Fruit fly (Drosophila melanogaster) Kc167 (cell line): ENCODE data around the gene pum.

Experiments used
- Myc ChIP-seq: fragments of >200 bp; optimal IDR thresholded peaks from 2 replicates; lab custom pipeline; 2017; ENCODE audit warnings: missing external identifiers
- Sin3A ChIP-seq: fragments of >200 bp; optimal IDR thresholded peaks from 2 replicates; lab custom pipeline; 2018; ENCODE audit warnings: missing external identifiers
- h ChIP-seq: fragments of >200 bp; optimal IDR thresholded peaks from 3 replicates; lab custom pipeline; 2018; ENCODE audit warnings: missing external identifiers
- insv ChIP-seq: fragments of >200 bp; optimal IDR thresholded peaks from 3 replicates; lab custom pipeline; 2018; ENCODE audit warnings: missing external identifiers
- psq ChIP-seq: fragments of >200 bp; optimal IDR thresholded peaks from 2 replicates; lab custom pipeline; 2017; ENCODE audit warnings: missing external identifiers
- ttk ChIP-seq: sonication (Bioruptor generic); optimal IDR thresholded peaks from 2 replicates; lab custom pipeline; 2017; ENCODE audit warnings: missing external identifiers

The pum gene

DNA sequence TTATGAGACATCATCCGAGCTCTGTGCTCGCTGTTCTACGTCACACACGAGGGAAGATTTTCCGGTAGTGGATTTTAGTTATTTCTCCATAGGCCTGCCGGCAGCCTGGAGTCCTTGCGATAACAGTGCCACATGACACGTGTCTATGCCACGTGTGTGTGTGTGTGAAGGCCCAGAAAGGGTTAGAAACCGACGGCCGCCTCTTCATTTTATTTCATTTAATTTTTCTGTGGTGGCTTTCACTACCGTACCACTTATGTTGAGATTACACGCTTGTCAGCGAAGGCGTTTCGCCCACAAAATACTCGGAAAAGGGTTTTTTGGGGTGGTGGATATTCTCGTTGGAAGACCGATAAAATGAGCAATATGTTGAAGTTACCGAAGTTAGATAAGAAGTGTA, 92.4 kb downstream of the pum start:
- TF ChIP-seq insv (lab: Kevin White, UChicago) (no peak), psq (lab: Kevin White, UChicago) (no peak), Myc (lab: Kevin White, UChicago) (no peak), ttk (lab: Kevin White, UChicago) (no peak), h (no peak), Sin3A (lab: Kevin White, UChicago) (no peak)

DNA sequence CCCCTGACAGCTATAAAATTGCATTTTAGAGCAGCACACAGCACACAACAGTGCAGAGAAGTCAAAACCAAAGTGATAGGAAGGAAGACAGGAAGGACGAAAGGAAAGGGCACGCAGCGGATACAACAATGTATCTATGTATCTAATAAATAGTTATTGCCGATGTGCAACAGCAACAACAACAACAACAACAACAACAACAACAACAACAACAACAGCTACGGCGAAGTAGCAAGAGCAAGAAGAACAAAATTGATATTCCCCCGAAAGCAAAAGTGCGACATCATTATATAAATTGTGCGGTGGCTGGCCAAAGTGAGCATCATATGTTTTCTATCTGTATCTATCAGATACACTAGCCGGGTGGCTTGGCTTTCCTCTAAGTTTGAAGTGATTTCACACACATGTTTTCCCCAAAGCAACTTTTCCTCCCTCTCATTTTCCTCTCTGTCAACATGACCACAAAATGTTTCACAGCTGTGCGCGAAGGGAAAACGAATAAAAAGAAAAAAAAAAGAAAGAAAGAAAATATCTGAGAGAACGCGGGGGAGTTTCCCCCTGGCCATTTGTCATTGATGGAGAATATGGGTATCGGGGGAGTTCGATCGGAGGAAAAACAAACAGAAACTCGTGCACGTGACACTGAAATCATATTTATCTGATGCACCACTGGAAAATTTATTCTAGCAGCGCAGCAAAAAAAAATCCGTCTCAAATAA, 93.3 kb downstream of the pum start:
- TF ChIP-seq Myc (lab: Kevin White, UChicago) (no peak), h (no peak), insv (lab: Kevin White, UChicago) (no peak)

- TF ChIP-seq h (no peak), Sin3A (lab: Kevin White, UChicago) (no peak), psq (lab: Kevin White, UChicago) (no peak), ttk (lab: Kevin White, UChicago) (no peak), insv (lab: Kevin White, UChicago) (no peak), Myc (lab: Kevin White, UChicago) (no peak)
These were observed 96.6 kb downstream of the pum start for dm6 chr3R:9140914-9141313.

DNA sequence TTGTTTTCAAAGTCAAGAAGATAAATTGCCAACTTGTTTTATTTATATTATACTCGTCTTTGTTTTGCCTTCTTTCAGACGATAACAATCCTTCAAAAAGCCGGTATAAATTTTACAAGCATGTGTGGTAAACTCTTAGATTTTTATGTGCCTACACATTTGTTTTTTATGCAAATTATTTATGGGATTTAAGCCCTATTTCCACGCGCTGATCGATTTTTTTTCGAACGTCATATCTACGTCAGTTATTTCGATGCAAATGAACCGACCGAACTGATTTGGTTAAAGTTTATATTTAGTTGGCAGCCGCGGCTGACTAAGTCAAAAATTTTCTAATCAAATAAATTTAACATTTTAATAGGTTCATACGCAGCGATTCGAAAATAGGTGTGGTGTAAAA, 97.3 kb downstream of the pum start:
- TF ChIP-seq psq (lab: Kevin White, UChicago) (no peak), insv (lab: Kevin White, UChicago) (no peak), h (no peak), Myc (lab: Kevin White, UChicago) (no peak), ttk (lab: Kevin White, UChicago) (no peak), Sin3A (lab: Kevin White, UChicago) (no peak)

- no peak for TF ChIP-seq Sin3A (lab: Kevin White, UChicago)
- TF ChIP-seq Myc (lab: Kevin White, UChicago) = no peak
- no peak for TF ChIP-seq h
- no peak for TF ChIP-seq insv (lab: Kevin White, UChicago)
- no peak for TF ChIP-seq psq (lab: Kevin White, UChicago)
- TF ChIP-seq ttk (lab: Kevin White, UChicago) = no peak
These were observed 99.2 kb downstream of the pum start for dm6 chr3R:9138234-9138633.

DNA sequence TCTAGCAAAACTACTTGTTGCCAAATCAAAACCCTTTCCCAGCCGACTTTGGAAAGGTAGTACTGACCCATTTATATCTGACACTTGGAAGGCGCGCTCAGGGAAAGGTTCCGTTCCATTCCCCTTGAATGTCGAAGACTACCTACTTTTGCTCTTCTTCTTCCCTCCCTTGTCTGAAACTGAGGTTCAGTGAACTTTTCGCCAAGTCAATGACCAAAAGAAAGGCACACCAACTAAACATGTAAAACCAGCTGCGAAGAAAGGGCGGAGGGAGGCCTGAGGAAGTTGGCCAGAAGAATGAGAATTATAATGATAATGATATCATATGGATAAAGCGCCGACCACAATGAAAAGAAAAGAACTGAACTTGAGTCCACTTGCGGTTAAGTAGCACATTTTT, 102.3 kb downstream of the pum start:
- TF ChIP-seq insv (lab: Kevin White, UChicago) (no peak), Sin3A (lab: Kevin White, UChicago) (no peak), h (no peak), ttk (lab: Kevin White, UChicago) (no peak), psq (lab: Kevin White, UChicago) (no peak), Myc (lab: Kevin White, UChicago) (no peak)

dm6 chr3R:9133243-9133642, 104.2 kb downstream of the pum start:
- TF ChIP-seq Sin3A (lab: Kevin White, UChicago) (no peak), ttk (lab: Kevin White, UChicago) (no peak), h (no peak), psq (lab: Kevin White, UChicago) (no peak), Myc (lab: Kevin White, UChicago) (no peak), insv (lab: Kevin White, UChicago) (no peak)

dm6 chr3R:9131466-9131865, 106.0 kb downstream of the pum start:
- TF ChIP-seq psq (lab: Kevin White, UChicago) (no peak), h (no peak), insv (lab: Kevin White, UChicago) (no peak), Sin3A (lab: Kevin White, UChicago) (no peak), ttk (lab: Kevin White, UChicago) (no peak), Myc (lab: Kevin White, UChicago) (no peak)

DNA sequence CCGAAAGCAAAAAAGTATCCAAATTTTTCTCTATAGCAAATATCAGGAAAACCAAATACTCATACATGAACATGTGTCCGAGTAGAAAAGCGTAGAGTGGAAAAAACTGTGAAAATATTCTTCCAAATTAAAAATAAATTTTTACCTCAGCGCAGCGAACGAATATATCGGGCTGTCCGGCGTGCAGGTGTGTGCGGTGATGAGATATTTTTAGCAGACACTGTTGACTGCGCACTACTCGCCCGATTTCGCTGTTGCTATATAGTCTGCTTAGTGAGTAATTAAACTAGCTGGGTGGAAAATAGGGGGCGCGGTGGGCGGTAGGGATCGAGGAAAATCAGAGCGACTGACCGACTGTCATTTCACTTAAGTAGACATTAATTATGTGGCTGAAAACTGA, 107.3 kb downstream of the pum start:
- TF ChIP-seq Myc (lab: Kevin White, UChicago) (no peak), insv (lab: Kevin White, UChicago) (no peak), Sin3A (lab: Kevin White, UChicago) (no peak), psq (lab: Kevin White, UChicago) (no peak), ttk (lab: Kevin White, UChicago) (no peak), h (no peak)

DNA sequence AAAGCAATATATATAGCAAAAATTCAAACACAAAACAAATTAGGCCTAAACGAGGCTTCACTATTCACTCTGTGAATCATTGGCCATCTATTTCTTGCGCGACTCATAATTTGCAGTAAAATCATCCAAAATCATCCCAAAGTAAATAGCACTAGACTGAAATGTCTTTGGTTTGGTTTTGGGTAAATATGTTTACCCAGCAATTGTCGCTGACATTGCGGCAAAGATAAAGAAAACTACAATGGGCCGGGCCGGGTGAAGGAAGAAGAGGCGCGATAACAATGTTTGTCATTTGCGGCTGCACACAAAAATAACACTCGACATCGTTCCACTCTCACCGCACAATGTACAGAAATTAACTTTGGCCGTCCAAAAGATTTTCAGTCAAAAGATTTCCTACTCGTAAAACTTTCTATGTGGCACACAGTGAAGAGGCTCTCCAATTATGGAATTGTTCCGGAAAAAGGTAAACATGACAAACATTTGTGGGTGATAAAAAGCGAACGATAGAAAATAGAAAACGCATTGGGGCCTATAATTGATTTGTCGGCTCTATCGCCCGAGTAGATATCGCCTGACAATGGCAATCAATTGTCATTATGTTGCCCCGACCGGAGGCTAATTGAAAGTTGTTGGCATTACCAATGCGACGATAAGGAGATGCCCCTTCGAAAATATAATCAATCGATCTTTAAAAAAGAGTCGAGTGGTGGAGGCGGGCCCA, 110.4 kb downstream of the pum start:
- TF ChIP-seq psq (lab: Kevin White, UChicago) (no peak), Myc (lab: Kevin White, UChicago) (no peak), insv (lab: Kevin White, UChicago) (no peak), ttk (lab: Kevin White, UChicago) (no peak), Sin3A (lab: Kevin White, UChicago) (no peak), h (no peak)

DNA sequence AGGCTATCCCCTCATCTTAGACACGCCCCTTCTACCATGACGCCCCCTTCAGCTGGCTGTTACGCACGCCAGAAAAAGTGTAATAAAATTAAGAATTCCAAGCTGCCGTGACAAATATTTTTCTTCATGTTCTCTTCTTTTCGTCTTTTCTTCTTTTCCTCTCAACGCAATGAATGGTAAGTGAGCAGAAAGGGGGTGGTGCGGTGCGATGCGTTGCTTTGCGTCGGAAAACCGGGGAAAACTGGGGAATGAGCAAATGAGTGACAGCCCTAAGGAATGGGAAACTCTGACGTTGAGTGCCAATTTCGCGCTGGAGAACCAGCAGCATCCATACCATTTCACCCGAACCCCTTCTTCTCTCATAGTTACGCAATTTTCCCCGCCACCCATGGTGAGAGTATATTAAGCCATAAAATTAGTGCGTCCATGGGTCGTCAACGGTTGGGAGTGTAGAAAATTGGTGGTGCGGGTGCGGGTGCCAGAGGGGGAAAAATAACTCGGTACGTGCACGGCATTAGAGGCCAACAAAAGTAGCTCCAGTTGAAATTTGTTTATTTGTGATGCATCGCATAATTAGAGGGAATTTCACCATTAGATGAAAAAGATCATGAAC, 115.5 kb downstream of the pum start:
- TF ChIP-seq Myc (lab: Kevin White, UChicago) = no peak
- TF ChIP-seq insv (lab: Kevin White, UChicago) = no peak
- TF ChIP-seq Sin3A (lab: Kevin White, UChicago) = no peak
- no peak for TF ChIP-seq h
- no peak for TF ChIP-seq psq (lab: Kevin White, UChicago)
- TF ChIP-seq ttk (lab: Kevin White, UChicago) = no peak
